Worm (Caenorhabditis elegans): ENCODE results near the gene tsp-2.
A peak's percentile ranks its signal among the peaks of the same experiment; 100 is the strongest.

tsp-2 gene

DNA sequence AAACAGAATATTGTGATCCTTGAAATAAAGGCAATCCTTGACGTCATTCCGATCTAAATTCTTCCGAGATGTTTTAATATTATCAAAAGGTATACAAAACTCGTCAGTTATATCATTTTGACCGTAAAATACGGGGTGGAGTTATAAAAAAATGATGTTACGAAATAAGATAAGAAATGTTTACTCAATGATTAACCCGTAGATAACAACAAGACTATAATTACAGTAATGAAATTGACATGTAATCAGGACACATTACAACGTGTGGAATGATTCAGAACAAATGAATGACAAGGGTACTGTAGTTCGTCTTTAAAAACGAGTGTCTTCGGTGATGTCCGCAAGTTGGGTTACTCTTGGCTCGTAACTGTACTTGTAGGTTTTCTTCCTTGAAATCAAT lies at the start of gene tsp-2:
Gene tsp-2 (minus strand): TSS at position 109 of the 400 bp plus-strand sequence.
- TF ChIP-seq cebp-1 (GFP tag; IDR thresholded peaks at IDR 0.05) (peak; percentile 15; the same call in 1 of the 2 replicates), cebp-1 (tag; optimal IDR thresholded peaks at IDR 0.05) (peak; percentile 68), unc-62 (GFP tag; optimal IDR thresholded peaks at IDR 0.05) (peak; percentile 80), pha-4 (tag; optimal IDR thresholded peaks at IDR 0.05) (peak; percentile 47), nhr-80 (tag; optimal IDR thresholded peaks at IDR 0.05) (peak; percentile 79), hrde-1 (tag; optimal IDR thresholded peaks at IDR 0.05; ENCODE audit: borderline replicate concordance) (no peak), Y95B8A.8 (GFP tag; IDR thresholded peaks at IDR 0.05) (no peak)

ce11 chrIII:8287519-8287918 lies 49.8 kb upstream of the tsp-2 start:
- TF ChIP-seq Y95B8A.8 (GFP tag; IDR thresholded peaks at IDR 0.05) (no peak), hmg-1.2 (GFP tag; IDR thresholded peaks at IDR 0.05) (0 out of 2 replicates have a peak, but pooled peaks have one; percentile 15), K12H6.12 (tag; optimal IDR thresholded peaks at IDR 0.05) (peak; percentile 46)

DNA sequence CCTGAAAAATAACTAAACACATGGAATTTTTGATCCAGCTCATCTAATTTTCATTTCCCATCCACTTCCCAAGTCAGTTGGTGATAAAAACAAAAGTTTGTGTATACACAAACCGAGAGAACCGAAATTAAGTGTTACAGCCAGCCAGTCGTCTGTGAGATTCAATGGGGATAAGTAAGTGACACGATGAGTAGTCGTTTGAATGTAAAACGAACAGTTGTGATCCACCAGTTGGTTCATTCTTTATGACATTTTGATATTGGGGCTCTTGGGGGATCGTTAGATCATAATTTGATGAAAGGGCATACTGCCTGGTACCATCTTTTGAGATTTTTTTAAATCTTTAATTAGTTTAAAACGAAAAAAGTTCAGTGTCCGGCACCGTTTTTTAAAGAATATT lies 49.1 kb upstream of the tsp-2 start:
- TF ChIP-seq mcd-1 (GFP tag; IDR thresholded peaks at IDR 0.05) (no peak), lsl-1 (GFP tag; optimal IDR thresholded peaks at IDR 0.05) (no peak), die-1 (tag; optimal IDR thresholded peaks at IDR 0.05) (no peak), ccch-3 (GFP tag; optimal IDR thresholded peaks at IDR 0.05) (no peak), sptf-2 (GFP tag; optimal IDR thresholded peaks at IDR 0.05) (no peak)

DNA sequence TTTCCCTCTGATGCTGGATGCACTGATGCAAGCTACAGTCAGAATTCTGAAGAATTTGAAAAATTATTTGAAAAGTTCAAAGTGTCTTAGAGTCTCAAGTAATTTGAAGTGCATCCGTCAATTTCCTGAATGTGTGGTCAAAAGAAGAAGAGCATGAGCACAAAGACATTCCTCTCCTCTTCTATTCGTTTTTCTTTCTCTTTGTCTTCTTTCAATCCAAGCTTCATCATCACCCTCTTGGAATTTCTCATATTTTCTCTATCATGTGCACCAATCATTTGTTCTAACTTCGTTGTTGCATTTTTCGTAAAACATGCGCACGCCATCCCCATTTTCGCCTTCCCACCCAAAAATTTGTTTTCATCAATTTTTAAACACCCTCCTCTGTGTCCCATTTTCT lies 48.3 kb upstream of the tsp-2 start:
- no peak for TF ChIP-seq dpl-1 (GFP tag; optimal IDR thresholded peaks at IDR 0.05)
- TF ChIP-seq egl-44 (GFP tag; IDR thresholded peaks at IDR 0.05) = no peak
- no peak for TF ChIP-seq F57C9.4 (tag; optimal IDR thresholded peaks at IDR 0.05)
- TF ChIP-seq ztf-22 (GFP tag; optimal IDR thresholded peaks at IDR 0.05) = no peak
- no peak for TF ChIP-seq snpc-4 (GFP tag; optimal IDR thresholded peaks at IDR 0.05)
- no peak for TF ChIP-seq snpc-4 (tag; optimal IDR thresholded peaks at IDR 0.05)
- TF ChIP-seq lsl-1 (GFP tag; optimal IDR thresholded peaks at IDR 0.05) = no peak
- TF ChIP-seq lir-1 (GFP tag; conservative IDR thresholded peaks at IDR 0.05) = no peak
- TF ChIP-seq ceh-27 (GFP tag; optimal IDR thresholded peaks at IDR 0.05) = peak; percentile 18

DNA sequence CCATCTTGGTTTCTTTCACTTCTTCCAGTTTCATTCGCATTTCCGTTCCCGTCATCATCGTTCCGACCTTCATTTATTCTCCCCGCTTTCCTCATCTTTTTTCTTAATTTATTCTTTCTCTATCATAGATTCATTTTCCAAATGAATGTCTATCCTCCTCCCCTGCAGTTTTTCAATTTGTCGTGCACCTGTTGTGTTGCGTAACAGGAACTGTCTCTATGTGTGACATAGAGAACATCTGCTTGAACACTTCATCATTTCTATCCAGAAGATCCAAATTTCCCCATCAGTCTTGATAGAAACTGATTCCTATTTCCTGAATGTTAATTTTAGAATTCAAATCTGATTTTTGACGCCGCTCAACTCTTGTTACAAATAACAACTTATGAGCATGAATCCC lies 45.8 kb upstream of the tsp-2 start:
- TF ChIP-seq Y79H2A.3 (GFP tag; conservative IDR thresholded peaks at IDR 0.05) (no peak), fkh-3 (tag; optimal IDR thresholded peaks at IDR 0.05) (no peak), F23B12.7 (tag; optimal IDR thresholded peaks at IDR 0.05; ENCODE audit: insufficient read depth) (no peak), snpc-4 (GFP tag; optimal IDR thresholded peaks at IDR 0.05) (no peak), snpc-4 (tag; optimal IDR thresholded peaks at IDR 0.05) (no peak), lin-35 (GFP tag; optimal IDR thresholded peaks at IDR 0.05) (no peak), C06A6.2 (GFP tag; conservative IDR thresholded peaks at IDR 0.05) (no peak), lsl-1 (GFP tag; optimal IDR thresholded peaks at IDR 0.05) (no peak), hmg-20 (GFP tag; IDR thresholded peaks at IDR 0.05) (no peak), sptf-2 (GFP tag; optimal IDR thresholded peaks at IDR 0.05) (no peak), F49E8.2 (tag; optimal IDR thresholded peaks at IDR 0.05; ENCODE audit: insufficient read depth) (no peak), tlf-1 (GFP tag; optimal IDR thresholded peaks at IDR 0.05) (no peak), F39B2.1 (GFP tag; IDR thresholded peaks at IDR 0.05) (no peak)

Data from whole organism, young adult.